Worm (Caenorhabditis elegans) whole organism, L1 larva: ENCODE measurements around the gene ckb-2.

ENCODE experiments used
- C16A3.4 ChIP-seq: fragments of 150-350 bp; optimal IDR thresholded peaks from 2 replicates; lab custom pipeline; 2014; ENCODE audit warnings: missing biosample characterization, missing genetic modification characterization
- aha-1 ChIP-seq: fragments of 150-350 bp; optimal IDR thresholded peaks from 2 replicates; lab custom pipeline; 2014; ENCODE audit warnings: missing biosample characterization, missing genetic modification characterization
- blmp-1 ChIP-seq: fragments of 150-350 bp; optimal IDR thresholded peaks from 2 replicates; lab custom pipeline; 2014; ENCODE audit warnings: missing biosample characterization, missing genetic modification characterization
- ceh-82 ChIP-seq, 3 experiments: fragments of 150-350 bp in 1 of 3; sonication (generic microtip) in 2 of 3; optimal IDR thresholded peaks; 2 replicates each; lab custom pipeline; 2014 to 2017; ENCODE audit warnings: missing biosample characterization in 3 of 3, missing genetic modification characterization in 3 of 3
- dpl-1 ChIP-seq, 3 experiments: fragments of 150-350 bp in 2 of 3; sonication (generic microtip) in 1 of 3; optimal IDR thresholded peaks; 2 replicates each; lab custom pipeline; 2014 to 2017; ENCODE audit warnings: missing biosample characterization in 3 of 3, missing genetic modification characterization in 3 of 3, missing genetic modification reagents in 3 of 3
- dsc-1 ChIP-seq: sonication (generic microtip); optimal IDR thresholded peaks from 2 replicates; lab custom pipeline; 2016; ENCODE audit warnings: mild to moderate bottlenecking, missing genetic modification characterization, missing compliant biosample characterization
- efl-1 ChIP-seq, 4 experiments: fragments of 150-350 bp; optimal IDR thresholded peaks in 3 of 4; peaks in 1 of 4; 1 replicate in 1 of 4; 2 replicates in 3 of 4; lab custom pipeline; 2014; ENCODE audit warnings: missing biosample characterization in 2 of 4, missing genetic modification characterization in 2 of 4, missing genetic modification reagents in 2 of 4
- efl-3 ChIP-seq: fragments of 200-800 bp; sonication (Bioruptor generic); optimal IDR thresholded peaks from 2 replicates; lab custom pipeline; 2018; ENCODE audit warnings: mild to moderate bottlenecking, missing genetic modification characterization, missing compliant biosample characterization
- elt-3 ChIP-seq, 6 experiments: fragments of 150-350 bp in 1 of 6; sonication (generic microtip); optimal IDR thresholded peaks; 2 replicates each; lab custom pipeline; 2017 to 2018; ENCODE audit warnings: missing biosample characterization in 6 of 6, missing genetic modification characterization in 6 of 6, inconsistent platforms in 1 of 6
- ets-5 ChIP-seq: fragments of 200-800 bp; sonication (Bioruptor generic); IDR thresholded peaks from 2 replicates; pipeline ENCODE4 v1.3.6; 2022; ENCODE audit warnings: missing genetic modification characterization, missing compliant biosample characterization
- fkh-10 ChIP-seq: sonication (generic microtip); optimal IDR thresholded peaks from 2 replicates; lab custom pipeline; 2017; ENCODE audit warnings: missing biosample characterization, missing genetic modification reagents, missing genetic modification characterization
- fkh-4 ChIP-seq: sonication (generic microtip); optimal IDR thresholded peaks from 2 replicates; lab custom pipeline; 2016; ENCODE audit warnings: missing compliant biosample characterization, missing genetic modification characterization, borderline replicate concordance
- fkh-8 ChIP-seq: sonication (generic microtip); optimal IDR thresholded peaks from 2 replicates; lab custom pipeline; 2016; ENCODE audit warnings: mild to moderate bottlenecking, missing genetic modification characterization, missing compliant biosample characterization
- fos-1 ChIP-seq: fragments of 150-350 bp; optimal IDR thresholded peaks from 2 replicates; lab custom pipeline; 2014; ENCODE audit warnings: missing biosample characterization, missing genetic modification characterization
- hpl-2 ChIP-seq: fragments of 150-350 bp; optimal IDR thresholded peaks from 2 replicates; lab custom pipeline; 2014; ENCODE audit warnings: missing biosample characterization, missing genetic modification reagents, missing genetic modification characterization
- irx-1 ChIP-seq: sonication (generic microtip); optimal IDR thresholded peaks from 2 replicates; lab custom pipeline; 2016; ENCODE audit warnings: missing genetic modification characterization, missing compliant biosample characterization
- lin-13 ChIP-seq: fragments of 150-350 bp; optimal IDR thresholded peaks from 2 replicates; lab custom pipeline; 2014; ENCODE audit warnings: missing biosample characterization, missing genetic modification reagents, missing genetic modification characterization
- lin-14 ChIP-seq: fragments of 200-800 bp; sonication (Bioruptor generic); optimal IDR thresholded peaks from 2 replicates; lab custom pipeline; 2018; ENCODE audit warnings: mild to moderate bottlenecking, missing genetic modification characterization, moderate library complexity, missing compliant biosample characterization
- lin-15B ChIP-seq: fragments of 150-350 bp; sonication (generic microtip); optimal IDR thresholded peaks from 3 replicates; lab custom pipeline; 2014; ENCODE audit warnings: missing biosample characterization, missing genetic modification characterization
- lir-3 ChIP-seq: sonication (generic microtip); optimal IDR thresholded peaks from 2 replicates; lab custom pipeline; 2016; ENCODE audit warnings: mild to moderate bottlenecking, missing genetic modification characterization, moderate library complexity, missing compliant biosample characterization; ENCODE audit not compliant: poor library complexity
- lsy-2 ChIP-seq, 2 experiments: fragments of 150-350 bp; optimal IDR thresholded peaks; 2 replicates each; lab custom pipeline; 2014; ENCODE audit warnings: missing biosample characterization in 2 of 2, missing genetic modification characterization in 2 of 2
- mab-9 ChIP-seq: fragments of 200-800 bp; sonication (Bioruptor generic); IDR thresholded peaks from 2 replicates; pipeline ENCODE4 v1.3.6; 2022; ENCODE audit warnings: missing genetic modification reagents, missing genetic modification characterization, missing compliant biosample characterization
- mdl-1 ChIP-seq, 2 experiments: fragments of 150-350 bp; optimal IDR thresholded peaks; 2 replicates each; lab custom pipeline; 2014 to 2017; ENCODE audit warnings: missing biosample characterization in 2 of 2, missing genetic modification characterization in 2 of 2, inconsistent platforms in 1 of 2
- mep-1 ChIP-seq: fragments of 150-350 bp; optimal IDR thresholded peaks from 2 replicates; lab custom pipeline; 2014; ENCODE audit warnings: missing biosample characterization, missing genetic modification characterization
- nhr-19 ChIP-seq: fragments of 200-800 bp; sonication (Bioruptor generic); conservative IDR thresholded peaks from 2 replicates; pipeline ENCODE4 v1.3.6; 2022; ENCODE audit warnings: missing genetic modification characterization, missing compliant biosample characterization
- nhr-20 ChIP-seq: sonication (generic microtip); optimal IDR thresholded peaks from 2 replicates; lab custom pipeline; 2016; ENCODE audit warnings: mild to moderate bottlenecking, missing genetic modification characterization, missing compliant biosample characterization
- nhr-237 ChIP-seq: fragments of 150-350 bp; optimal IDR thresholded peaks from 2 replicates; lab custom pipeline; 2014; ENCODE audit warnings: missing biosample characterization, missing genetic modification characterization
- nhr-85 ChIP-seq: sonication (generic microtip); peaks from one replicate; lab custom pipeline; 2016; ENCODE audit warnings: missing genetic modification characterization, inconsistent platforms, missing compliant biosample characterization
- pag-3 ChIP-seq: sonication (generic microtip); optimal IDR thresholded peaks from 2 replicates; lab custom pipeline; 2017; ENCODE audit warnings: missing genetic modification characterization, mild to moderate bottlenecking, missing compliant biosample characterization, antibody characterized with exemption, borderline replicate concordance; ENCODE audit not compliant: insufficient read depth
- pqm-1 ChIP-seq: sonication (generic microtip); optimal IDR thresholded peaks from 3 replicates; lab custom pipeline; 2017; ENCODE audit warnings: missing biosample characterization, missing genetic modification characterization
- skn-1 ChIP-seq: fragments of 150-350 bp; optimal IDR thresholded peaks from 2 replicates; lab custom pipeline; 2014; ENCODE audit warnings: missing biosample characterization, missing genetic modification characterization
- snpc-4 ChIP-seq: fragments of 150-350 bp; optimal IDR thresholded peaks from 2 replicates; lab custom pipeline; 2014; ENCODE audit warnings: missing biosample characterization, missing genetic modification characterization
- snu-23 ChIP-seq: sonication (generic microtip); optimal IDR thresholded peaks from 2 replicates; lab custom pipeline; 2016; ENCODE audit warnings: missing genetic modification characterization, missing compliant biosample characterization
- sptf-1 ChIP-seq: fragments of 150-350 bp; optimal IDR thresholded peaks from 2 replicates; lab custom pipeline; 2014; ENCODE audit warnings: missing biosample characterization, missing genetic modification characterization
- swsn-7 ChIP-seq: sonication (generic microtip); optimal IDR thresholded peaks from 2 replicates; lab custom pipeline; 2016; ENCODE audit warnings: missing genetic modification characterization, missing compliant biosample characterization
- tbx-2 ChIP-seq: sonication (generic microtip); optimal IDR thresholded peaks from 2 replicates; lab custom pipeline; 2016; ENCODE audit warnings: missing genetic modification characterization, missing compliant biosample characterization
- tlp-1 ChIP-seq: fragments of 150-350 bp; optimal IDR thresholded peaks from 2 replicates; lab custom pipeline; 2014; ENCODE audit warnings: missing biosample characterization, missing genetic modification characterization
- unc-62 ChIP-seq: fragments of 150-350 bp; optimal IDR thresholded peaks from 2 replicates; lab custom pipeline; 2014; ENCODE audit warnings: missing biosample characterization, missing genetic modification reagents, missing genetic modification characterization
- unc-86 ChIP-seq: sonication (generic microtip); optimal IDR thresholded peaks from 2 replicates; lab custom pipeline; 2016; ENCODE audit warnings: missing genetic modification characterization, missing compliant biosample characterization
- vab-15 ChIP-seq: sonication (generic microtip); optimal IDR thresholded peaks from 2 replicates; lab custom pipeline; 2017; ENCODE audit warnings: missing genotype, mild to moderate bottlenecking, missing genetic modification characterization, missing compliant biosample characterization
- xbp-1 ChIP-seq: sonication (generic microtip); optimal IDR thresholded peaks from 2 replicates; lab custom pipeline; 2016; ENCODE audit warnings: missing genetic modification characterization, missing compliant biosample characterization
- zag-1 ChIP-seq: fragments of 150-350 bp; optimal IDR thresholded peaks from 2 replicates; lab custom pipeline; 2014; ENCODE audit warnings: missing biosample characterization, missing genetic modification characterization

Gene ckb-2

ce11 chrIII:4323120-4323519 lies 44.6 kb upstream of the ckb-2 start (continued):
- TF ChIP-seq ets-5 (GFP tag; lab: Robert Waterston, UW) (no peak), hpl-2 (GFP tag; lab: Kevin White, UChicago) (no peak), dsc-1 (peak; percentile 61), unc-62 (GFP tag; lab: Kevin White, UChicago) (no peak), zag-1 (tag; lab: Kevin White, UChicago) (no peak), ceh-82 (tag; optimal IDR thresholded peaks at IDR 0.05; lab: Kevin White, UChicago) (peak; percentile 11 to 40 (median 37)), lin-13 (GFP tag; lab: Kevin White, UChicago) (no peak), C16A3.4 (tag; lab: Kevin White, UChicago) (no peak), pqm-1 (tag; lab: Kevin White, UChicago) (no peak), snpc-4 (tag; lab: Kevin White, UChicago) (peak; percentile 8), mdl-1 (tag; optimal IDR thresholded peaks at IDR 0.05; lab: Kevin White, UChicago) (no peak), lin-15B (no peak), blmp-1 (tag; lab: Kevin White, UChicago) (no peak), swsn-7 (peak; percentile 40), sptf-1 (tag; lab: Kevin White, UChicago) (no peak), fkh-4 (tag; lab: Kevin White, UChicago) (no peak), nhr-85 (no peak), skn-1 (tag; lab: Kevin White, UChicago) (peak; percentile 13), fkh-8 (tag; lab: Kevin White, UChicago) (peak; percentile 36), mab-9 (no peak), fkh-10 (GFP tag; lab: Kevin White, UChicago) (no peak), irx-1 (no peak), efl-3 (GFP tag; lab: Kevin White, UChicago) (no peak), nhr-237 (tag; lab: Kevin White, UChicago) (no peak), tbx-2 (tag; lab: Kevin White, UChicago) (peak; percentile 55), xbp-1 (tag; lab: Kevin White, UChicago) (peak; percentile 11), lsy-2 (tag; optimal IDR thresholded peaks at IDR 0.05; lab: Kevin White, UChicago) (peak; percentile 40 to 56), dpl-1 (GFP tag; optimal IDR thresholded peaks at IDR 0.05; lab: Kevin White, UChicago) (peak in 2 of 3 experiments; percentile 5 to 37), aha-1 (no peak), vab-15 (tag; lab: Kevin White, UChicago) (no peak), mep-1 (tag; lab: Kevin White, UChicago) (peak; percentile 48), pag-3 (tag; lab: Kevin White, UChicago) (no peak)
- TF ChIP-seq, all 84 proteins: peak for 23

ce11 chrIII:4323859-4324258 lies 43.9 kb upstream of the ckb-2 start, which contains the start of gene H38K22.9:
Gene H38K22.9, plus strand, starts transcription at chrIII:4324159.
- TF ChIP-seq nhr-85, result peak; percentile 25
- no peak for TF ChIP-seq efl-1 (optimal IDR thresholded peaks at IDR 0.05; lab: Kevin White, UChicago)
- TF ChIP-seq efl-1 (GFP tag; optimal IDR thresholded peaks at IDR 0.05 in 1 of 2; lab: Kevin White, UChicago), result peak in 1 of 2 experiments; percentile 63
- no peak for TF ChIP-seq unc-86 (tag; lab: Kevin White, UChicago)

ce11 chrIII:4328208-4328987 lies 39.4 kb upstream of the ckb-2 start:
- TF ChIP-seq nhr-20 (tag; lab: Kevin White, UChicago) (peak; percentile 4), nhr-19 (GFP tag; lab: Robert Waterston, UW) (no peak), tlp-1 (tag; lab: Kevin White, UChicago) (no peak), lir-3 (no peak), snu-23 (GFP tag; lab: Kevin White, UChicago) (peak; percentile 41), nhr-85 (peak; percentile 25), mep-1 (tag; lab: Kevin White, UChicago) (no peak), blmp-1 (tag; lab: Kevin White, UChicago) (peak; percentile 75), fkh-4 (tag; lab: Kevin White, UChicago) (no peak), lin-14 (GFP tag; lab: Kevin White, UChicago) (peak; percentile 50), elt-3 (tag; optimal IDR thresholded peaks at IDR 0.05; lab: Kevin White, UChicago) (peak in 5 of 6 experiments; percentile 56 to 89 (median 65)), fos-1 (tag; lab: Kevin White, UChicago) (no peak)
